Worm (Caenorhabditis elegans) whole organism, L4 larva: ENCODE results near the gene T28C6.5.

ENCODE experiments used
- D1046.2 ChIP-seq: fragments of 200-800 bp; sonication (Bioruptor generic); IDR thresholded peaks from 2 replicates; pipeline ENCODE4 v1.3.6; 2022; ENCODE audit warnings: missing genetic modification characterization, missing compliant biosample characterization
- F10B5.3 ChIP-seq: sonication (generic microtip); optimal IDR thresholded peaks from 2 replicates; lab custom pipeline; 2016; ENCODE audit warnings: mild to moderate bottlenecking, missing genetic modification characterization, missing compliant biosample characterization
- R02D3.7 ChIP-seq: fragments of 150-350 bp; sonication (generic microtip); optimal IDR thresholded peaks from 3 replicates; lab custom pipeline; 2014; ENCODE audit warnings: missing biosample characterization, missing genetic modification characterization
- T26A8.4 ChIP-seq: fragments of 200-800 bp; sonication (Bioruptor generic); IDR thresholded peaks from 2 replicates; pipeline ENCODE4 v1.3.6; 2022; ENCODE audit warnings: missing genetic modification characterization, missing compliant biosample characterization
- Y105C5A.15 ChIP-seq: fragments of 200-800 bp; sonication (Bioruptor generic); IDR thresholded peaks from 2 replicates; pipeline ENCODE4 v1.3.6; 2022; ENCODE audit warnings: missing genetic modification characterization, missing compliant biosample characterization
- Y5F2A.4 ChIP-seq: fragments of 200-800 bp; sonication (Bioruptor generic); optimal IDR thresholded peaks from 2 replicates; lab custom pipeline; 2018; ENCODE audit warnings: mild to moderate bottlenecking, missing genetic modification characterization, missing compliant biosample characterization
- ZK337.2 ChIP-seq: fragments of 200-800 bp; sonication (Bioruptor generic); IDR thresholded peaks from 2 replicates; pipeline ENCODE4 v1.3.6; 2022; ENCODE audit warnings: missing genetic modification reagents, missing genetic modification characterization, missing compliant biosample characterization
- aha-1 ChIP-seq: fragments of 150-350 bp; peaks from one replicate; lab custom pipeline; 2014; ENCODE audit warnings: missing biosample characterization, missing genetic modification characterization
- aly-2 ChIP-seq: sonication (generic microtip); optimal IDR thresholded peaks from 2 replicates; lab custom pipeline; 2018; ENCODE audit warnings: missing biosample characterization, missing genetic modification characterization
- ceh-20 ChIP-seq: fragments of 200-800 bp; sonication (Bioruptor generic); IDR thresholded peaks from 2 replicates; pipeline ENCODE4 v1.3.6; 2022; ENCODE audit warnings: missing genetic modification reagents, missing genetic modification characterization, missing compliant biosample characterization
- ceh-28 ChIP-seq: fragments of 150-350 bp; optimal IDR thresholded peaks from 2 replicates; lab custom pipeline; 2014; ENCODE audit warnings: missing biosample characterization, missing genetic modification reagents, missing genetic modification characterization
- ceh-62 ChIP-seq: sonication (generic microtip); optimal IDR thresholded peaks from 2 replicates; lab custom pipeline; 2017; ENCODE audit warnings: missing biosample characterization, missing genetic modification characterization
- cey-2 ChIP-seq: sonication (generic microtip); optimal IDR thresholded peaks from 3 replicates; lab custom pipeline; 2017; ENCODE audit warnings: missing genetic modification characterization, mild to moderate bottlenecking, missing compliant biosample characterization, antibody characterized with exemption, borderline replicate concordance; ENCODE audit not compliant: insufficient read depth
- daf-16 ChIP-seq, 3 experiments: sonication (generic microtip); optimal IDR thresholded peaks; 2 replicates each; lab custom pipeline; 2016 to 2017; ENCODE audit warnings: missing genetic modification characterization in 3 of 3, missing genetic modification reagents in 3 of 3, mild to moderate bottlenecking in 2 of 3, missing compliant biosample characterization in 2 of 3, missing biosample characterization in 1 of 3, moderate library complexity in 1 of 3
- daf-19 ChIP-seq: fragments of 200-800 bp; sonication (Bioruptor generic); conservative IDR thresholded peaks from 2 replicates; pipeline ENCODE4 v1.3.6; 2022; ENCODE audit warnings: missing genetic modification characterization, missing compliant biosample characterization
- dmd-6 ChIP-seq: fragments of 200-800 bp; sonication (Bioruptor generic); IDR thresholded peaks from 2 replicates; pipeline ENCODE4 v1.3.6; 2022; ENCODE audit warnings: missing genetic modification reagents, missing genetic modification characterization, missing compliant biosample characterization
- dpl-1 ChIP-seq: fragments of 150-350 bp; optimal IDR thresholded peaks from 2 replicates; lab custom pipeline; 2014; ENCODE audit warnings: missing biosample characterization, missing genetic modification reagents, missing genetic modification characterization
- duxl-1 ChIP-seq: sonication (generic microtip); optimal IDR thresholded peaks from 2 replicates; lab custom pipeline; 2016; ENCODE audit warnings: mild to moderate bottlenecking, missing genetic modification characterization, moderate library complexity, missing compliant biosample characterization; ENCODE audit not compliant: poor library complexity
- dve-1 ChIP-seq: sonication (generic microtip); optimal IDR thresholded peaks from 2 replicates; lab custom pipeline; 2017; ENCODE audit warnings: antibody characterized with exemption, mild to moderate bottlenecking, missing genetic modification characterization, missing compliant biosample characterization; ENCODE audit not compliant: insufficient read depth
- egl-43 ChIP-seq: fragments of 200-800 bp; sonication (Bioruptor generic); IDR thresholded peaks from 2 replicates; pipeline ENCODE4 v1.3.6; 2022; ENCODE audit warnings: missing genetic modification reagents, missing genetic modification characterization, missing compliant biosample characterization
- fkh-10 ChIP-seq: fragments of 150-350 bp; optimal IDR thresholded peaks from 2 replicates; lab custom pipeline; 2014; ENCODE audit warnings: missing biosample characterization, missing genetic modification reagents, missing genetic modification characterization
- hif-1 ChIP-seq, 2 experiments: sonication (generic microtip); optimal IDR thresholded peaks; 2 replicates each; lab custom pipeline; 2016 to 2017; ENCODE audit warnings: missing compliant biosample characterization in 2 of 2, missing genetic modification characterization in 2 of 2, missing genetic modification reagents in 2 of 2, missing genotype in 2 of 2, mild to moderate bottlenecking in 1 of 2
- hlh-11 ChIP-seq: fragments of 200-800 bp; sonication (Bioruptor generic); optimal IDR thresholded peaks from 2 replicates; lab custom pipeline; 2018; ENCODE audit warnings: mild to moderate bottlenecking, missing genetic modification characterization, missing compliant biosample characterization
- hlh-30 ChIP-seq: sonication (generic microtip); optimal IDR thresholded peaks from 2 replicates; lab custom pipeline; 2017; ENCODE audit warnings: antibody characterized with exemption, mild to moderate bottlenecking, missing genetic modification characterization, missing compliant biosample characterization; ENCODE audit not compliant: insufficient read depth
- hmg-1.1 ChIP-seq: fragments of 200-800 bp; sonication (Bioruptor generic); IDR thresholded peaks from 2 replicates; pipeline ENCODE4 v1.3.6; 2022; ENCODE audit warnings: missing genetic modification reagents, missing genetic modification characterization, missing compliant biosample characterization
- lin-13 ChIP-seq: fragments of 150-350 bp; optimal IDR thresholded peaks from 2 replicates; lab custom pipeline; 2014; ENCODE audit warnings: missing biosample characterization, missing genetic modification reagents, missing genetic modification characterization
- lsy-2 ChIP-seq, 2 experiments: fragments of 150-350 bp in 1 of 2; sonication (generic microtip) in 1 of 2; optimal IDR thresholded peaks; 2 replicates each; lab custom pipeline; 2014 to 2017; ENCODE audit warnings: missing biosample characterization in 2 of 2, missing genetic modification characterization in 2 of 2
- madf-9 ChIP-seq: fragments of 200-800 bp; sonication (Bioruptor generic); conservative IDR thresholded peaks from 2 replicates; pipeline ENCODE4 v1.3.6; 2022; ENCODE audit warnings: missing genetic modification reagents, missing genetic modification characterization, missing compliant biosample characterization
- mdl-1 ChIP-seq, 2 experiments: fragments of 150-350 bp in 1 of 2; sonication (generic microtip) in 1 of 2; optimal IDR thresholded peaks; 2 replicates each; lab custom pipeline; 2014 to 2017; ENCODE audit warnings: missing biosample characterization in 2 of 2, missing genetic modification characterization in 2 of 2
- mep-1 ChIP-seq: fragments of 150-350 bp; sonication (generic microtip); optimal IDR thresholded peaks from 3 replicates; lab custom pipeline; 2014; ENCODE audit warnings: missing biosample characterization, missing genetic modification characterization
- mes-2 ChIP-seq: sonication (generic microtip); optimal IDR thresholded peaks from 2 replicates; lab custom pipeline; 2016; ENCODE audit warnings: missing genotype, mild to moderate bottlenecking, missing genetic modification characterization, missing compliant biosample characterization; ENCODE audit not compliant: poor library complexity, severe bottlenecking
- mxl-3 ChIP-seq: fragments of 200-800 bp; sonication (Bioruptor generic); optimal IDR thresholded peaks from 2 replicates; lab custom pipeline; 2018; ENCODE audit warnings: mild to moderate bottlenecking, missing genetic modification characterization, missing compliant biosample characterization
- nhr-11 ChIP-seq: fragments of 150-350 bp; optimal IDR thresholded peaks from 2 replicates; lab custom pipeline; 2014; ENCODE audit warnings: missing biosample characterization, missing genetic modification characterization
- nhr-25 ChIP-seq: sonication (generic microtip); optimal IDR thresholded peaks from 2 replicates; lab custom pipeline; 2017; ENCODE audit warnings: missing genetic modification characterization, mild to moderate bottlenecking, missing compliant biosample characterization, antibody characterized with exemption, moderate library complexity, borderline replicate concordance; ENCODE audit not compliant: insufficient read depth
- nhr-28 ChIP-seq: fragments of 150-350 bp; optimal IDR thresholded peaks from 2 replicates; lab custom pipeline; 2014; ENCODE audit warnings: missing biosample characterization, missing genetic modification characterization
- nhr-42 ChIP-seq: fragments of 200-800 bp; sonication (Bioruptor generic); IDR thresholded peaks from 2 replicates; pipeline ENCODE4 v1.3.6; 2022; ENCODE audit warnings: missing genetic modification characterization, missing compliant biosample characterization
- nhr-77 ChIP-seq: fragments of 150-350 bp; optimal IDR thresholded peaks from 2 replicates; lab custom pipeline; 2014; ENCODE audit warnings: missing biosample characterization, missing genetic modification characterization
- pqm-1 ChIP-seq: sonication (generic microtip); optimal IDR thresholded peaks from 2 replicates; lab custom pipeline; 2017; ENCODE audit warnings: missing biosample characterization, missing genetic modification characterization
- rbr-2 ChIP-seq: sonication (generic microtip); optimal IDR thresholded peaks from 2 replicates; lab custom pipeline; 2016; ENCODE audit warnings: missing genotype, missing genetic modification characterization, missing compliant biosample characterization
- skn-1 ChIP-seq: fragments of 150-350 bp; optimal IDR thresholded peaks from 2 replicates; lab custom pipeline; 2014; ENCODE audit warnings: missing biosample characterization, missing genetic modification characterization
- snpc-1.2 ChIP-seq: fragments of 200-800 bp; sonication (Bioruptor generic); IDR thresholded peaks from 2 replicates; pipeline ENCODE4 v1.3.6; 2022; ENCODE audit warnings: missing genetic modification reagents, missing genetic modification characterization, missing compliant biosample characterization
- spr-1 ChIP-seq: sonication (generic microtip); optimal IDR thresholded peaks from 2 replicates; lab custom pipeline; 2016; ENCODE audit warnings: mild to moderate bottlenecking, missing genetic modification characterization, missing compliant biosample characterization
- spr-3 ChIP-seq: fragments of 200-800 bp; sonication (Bioruptor generic); optimal IDR thresholded peaks from 2 replicates; lab custom pipeline; 2018; ENCODE audit warnings: mild to moderate bottlenecking, missing genetic modification characterization, missing compliant biosample characterization
- tag-97 ChIP-seq: fragments of 200-800 bp; sonication (Bioruptor generic); IDR thresholded peaks from 2 replicates; pipeline ENCODE4 v1.3.6; 2022; ENCODE audit warnings: missing genetic modification characterization, missing compliant biosample characterization
- unc-130 ChIP-seq: sonication (generic microtip); optimal IDR thresholded peaks from 2 replicates; lab custom pipeline; 2016; ENCODE audit warnings: missing genetic modification reagents, missing genetic modification characterization, missing compliant biosample characterization
- vab-7 ChIP-seq: fragments of 200-800 bp; sonication (Bioruptor generic); IDR thresholded peaks from 2 replicates; pipeline ENCODE4 v1.3.6; 2022; ENCODE audit warnings: missing genetic modification reagents, missing genetic modification characterization, missing compliant biosample characterization
- zfp-2 ChIP-seq: sonication (generic microtip); optimal IDR thresholded peaks from 2 replicates; lab custom pipeline; 2016; ENCODE audit warnings: mild to moderate bottlenecking, missing genetic modification characterization, missing compliant biosample characterization
- zip-2 ChIP-seq: fragments of 150-350 bp; optimal IDR thresholded peaks from 2 replicates; lab custom pipeline; 2014; ENCODE audit warnings: missing biosample characterization, missing genetic modification characterization
- ztf-7 ChIP-seq: fragments of 150-350 bp; optimal IDR thresholded peaks from 2 replicates; lab custom pipeline; 2014; ENCODE audit warnings: missing biosample characterization, missing genetic modification characterization

Gene T28C6.5

DNA sequence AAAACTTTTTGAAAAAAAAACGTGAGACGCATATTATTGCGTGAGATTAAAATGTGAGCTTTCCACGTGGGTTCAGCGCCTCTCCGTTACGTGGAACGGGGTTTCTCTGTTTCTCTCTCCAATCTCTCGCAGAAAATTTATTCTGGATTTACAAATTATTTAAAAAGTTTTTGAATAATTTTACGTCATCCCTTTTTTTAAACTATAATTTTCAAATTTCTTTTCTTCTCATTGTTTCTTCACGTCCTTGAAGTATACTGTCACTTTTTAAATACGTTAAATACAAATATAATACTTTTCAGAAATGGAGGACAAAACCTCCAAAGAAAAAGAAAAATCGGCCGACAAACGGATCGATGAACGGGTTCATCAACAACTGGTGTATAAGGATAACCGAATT lies 6.3 kb downstream of the T28C6.5 start, which contains the start of gene T28C6.7:
T28C6.7 (plus strand) TSS at position 301 of the 400 bp plus-strand sequence.
- TF ChIP-seq Y105C5A.15 (GFP tag; lab: Robert Waterston, UW): no peak
- no peak for TF ChIP-seq nhr-42 (GFP tag; lab: Robert Waterston, UW)
- no peak for TF ChIP-seq ceh-20 (GFP tag; lab: Robert Waterston, UW)
- no peak for TF ChIP-seq madf-9 (GFP tag; lab: Robert Waterston, UW)
- no peak for TF ChIP-seq duxl-1 (tag; lab: Kevin White, UChicago)
- no peak for TF ChIP-seq skn-1
- TF ChIP-seq D1046.2 (GFP tag; lab: Robert Waterston, UW): no peak
- TF ChIP-seq ceh-62 (tag; lab: Kevin White, UChicago): no peak
- no peak for TF ChIP-seq nhr-11 (tag; lab: Kevin White, UChicago)
- TF ChIP-seq ceh-28: no peak
- no peak for TF ChIP-seq nhr-25 (tag; lab: Kevin White, UChicago)

DNA sequence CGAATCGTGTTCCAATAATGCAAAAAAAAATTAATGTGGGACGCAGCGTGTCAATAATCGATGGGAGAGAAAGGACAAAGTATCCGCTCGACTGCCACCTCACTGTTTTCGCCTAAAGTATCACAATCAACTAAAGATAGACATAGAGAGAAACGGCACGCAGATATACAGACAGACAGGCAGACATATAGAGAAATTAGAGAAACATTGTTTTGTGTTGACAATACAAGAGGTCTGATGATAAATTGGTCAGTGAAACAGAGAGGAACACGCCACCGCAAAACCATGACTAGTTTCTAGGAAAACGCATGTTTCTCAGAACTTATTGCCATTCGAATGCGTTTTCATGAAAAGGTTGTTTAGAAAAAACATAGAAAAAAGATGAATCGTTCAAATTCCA lies 9.3 kb downstream of the T28C6.5 start, which contains the start of gene T28C6.8:
T28C6.8 (minus strand) TSS at position 137 of the 400 bp plus-strand sequence.
- TF ChIP-seq daf-16 (GFP tag; optimal IDR thresholded peaks at IDR 0.05; lab: Kevin White, UChicago) (no peak), daf-16 (tag; optimal IDR thresholded peaks at IDR 0.05; lab: Kevin White, UChicago) (peak; percentile 93), dpl-1 (GFP tag; lab: Kevin White, UChicago) (peak; percentile 26), fkh-10 (GFP tag; lab: Kevin White, UChicago) (no peak), dmd-6 (peak; percentile 46), nhr-11 (tag; lab: Kevin White, UChicago) (peak; percentile 64), snpc-1.2 (no peak), lin-13 (GFP tag; lab: Kevin White, UChicago) (peak; percentile 16), unc-130 (GFP tag; lab: Kevin White, UChicago) (no peak), aly-2 (tag; lab: Kevin White, UChicago) (no peak), duxl-1 (tag; lab: Kevin White, UChicago) (no peak), R02D3.7 (no peak), ztf-7 (tag; lab: Kevin White, UChicago) (no peak), ZK337.2 (no peak), daf-19 (GFP tag; lab: Robert Waterston, UW) (no peak), mes-2 (tag; lab: Kevin White, UChicago) (peak; percentile 29), rbr-2 (tag; lab: Kevin White, UChicago) (no peak), nhr-28 (tag; lab: Kevin White, UChicago) (peak; percentile 88), zfp-2 (tag; lab: Kevin White, UChicago) (no peak), zip-2 (no peak), cey-2 (tag; lab: Kevin White, UChicago) (peak; percentile 33), aha-1 (tag; lab: Kevin White, UChicago) (peak; percentile 77), vab-7 (GFP tag; lab: Robert Waterston, UW) (no peak), egl-43 (GFP tag; lab: Robert Waterston, UW) (no peak), hif-1 (tag; optimal IDR thresholded peaks at IDR 0.05; lab: Kevin White, UChicago) (no peak), mdl-1 (tag; optimal IDR thresholded peaks at IDR 0.05; lab: Kevin White, UChicago) (peak in 1 of 2 experiments; percentile 47), hlh-11 (tag; lab: Kevin White, UChicago) (peak; percentile 84), dve-1 (peak; percentile 43), tag-97 (GFP tag; lab: Robert Waterston, UW) (no peak), lsy-2 (tag; optimal IDR thresholded peaks at IDR 0.05; lab: Kevin White, UChicago) (peak in 1 of 2 experiments; percentile 39), mep-1 (peak; percentile 23), spr-1 (tag; lab: Kevin White, UChicago) (no peak), F10B5.3 (tag; lab: Kevin White, UChicago) (no peak), spr-3 (GFP tag; lab: Kevin White, UChicago) (no peak), Y5F2A.4 (GFP tag; lab: Kevin White, UChicago) (no peak), hlh-30 (tag; lab: Kevin White, UChicago) (peak; percentile 68), hmg-1.1 (GFP tag; lab: Robert Waterston, UW) (0 out of 2 replicates have a peak, but pooled peaks have one; percentile 46), pqm-1 (tag; lab: Kevin White, UChicago) (peak; percentile 22), mxl-3 (GFP tag; lab: Kevin White, UChicago) (peak; percentile 83), nhr-77 (tag; lab: Kevin White, UChicago) (peak; percentile 77), T26A8.4 (GFP tag; lab: Robert Waterston, UW) (peak; percentile 67)
